Fruit fly (Drosophila melanogaster) whole organism, prepupa: ENCODE measurements around the gene x16.
A peak's percentile ranks its signal among the peaks of the same experiment; 100 is the strongest.

Source experiments
- Blimp-1 ChIP-seq: fragments of 200-800 bp; sonication (Bioruptor generic); optimal IDR thresholded peaks from 3 replicates; lab custom pipeline; 2017; ENCODE audit warnings: missing biosample characterization, missing genetic modification characterization, mild to moderate bottlenecking, moderate library complexity, missing genetic modification reagents
- CG10669 ChIP-seq: fragments of 200-800 bp; sonication (Bioruptor generic); optimal IDR thresholded peaks from 3 replicates; lab custom pipeline; 2018; ENCODE audit warnings: missing biosample characterization, mild to moderate bottlenecking, missing genetic modification characterization, moderate library complexity
- CG11902 ChIP-seq: fragments of 200-800 bp; sonication (Bioruptor generic); optimal IDR thresholded peaks from 3 replicates; lab custom pipeline; 2016; ENCODE audit warnings: missing biosample characterization, missing genetic modification characterization
- CG1621 ChIP-seq: fragments of 200-800 bp; sonication (Bioruptor generic); optimal IDR thresholded peaks from 3 replicates; lab custom pipeline; 2018; ENCODE audit warnings: missing biosample characterization, mild to moderate bottlenecking, missing genetic modification characterization
- CG16779 ChIP-seq: fragments of 200-800 bp; sonication (Bioruptor generic); optimal IDR thresholded peaks from 3 replicates; lab custom pipeline; 2017; ENCODE audit warnings: missing biosample characterization, mild to moderate bottlenecking, missing genetic modification characterization
- CG3032 ChIP-seq: fragments of 200-800 bp; optimal IDR thresholded peaks from 2 replicates; lab custom pipeline; 2019; ENCODE audit warnings: missing biosample characterization, mild to moderate bottlenecking, missing genetic modification characterization, moderate library complexity
- CG32006 ChIP-seq: fragments of 200-800 bp; sonication (Bioruptor generic); optimal IDR thresholded peaks from 3 replicates; lab custom pipeline; 2017; ENCODE audit warnings: missing biosample characterization, mild to moderate bottlenecking, missing genetic modification characterization
- CG34406 ChIP-seq: fragments of 200-800 bp; sonication (Bioruptor generic); optimal IDR thresholded peaks from 3 replicates; lab custom pipeline; 2016; ENCODE audit warnings: missing biosample characterization, missing genetic modification characterization
- CG3919 ChIP-seq: fragments of 200-800 bp; sonication (Bioruptor generic); optimal IDR thresholded peaks from 3 replicates; lab custom pipeline; 2016; ENCODE audit warnings: missing biosample characterization, missing genetic modification characterization
- CG6163 ChIP-seq: fragments of 200-800 bp; sonication (Bioruptor generic); IDR thresholded peaks from 3 replicates; pipeline ENCODE4 v1.3.6; 2022; ENCODE audit warnings: missing biosample characterization, missing genetic modification characterization
- CG6792 ChIP-seq: fragments of 200-800 bp; sonication (Bioruptor generic); optimal IDR thresholded peaks from 3 replicates; lab custom pipeline; 2016; ENCODE audit warnings: missing biosample characterization, missing genetic modification characterization
- CG6808 ChIP-seq: fragments of 200-800 bp; sonication (Bioruptor generic); optimal IDR thresholded peaks from 3 replicates; lab custom pipeline; 2017; ENCODE audit warnings: missing biosample characterization, missing genetic modification characterization, mild to moderate bottlenecking, moderate library complexity, missing genetic modification reagents
- CG7368 ChIP-seq: fragments of 200-800 bp; sonication (Bioruptor generic); optimal IDR thresholded peaks from 3 replicates; lab custom pipeline; 2016; ENCODE audit warnings: missing biosample characterization, missing genetic modification characterization
- CG8119 ChIP-seq: fragments of 200-800 bp; sonication (Bioruptor generic); IDR thresholded peaks from 3 replicates; pipeline ENCODE4 v1.3.6; 2022; ENCODE audit warnings: missing biosample characterization, missing genetic modification characterization
- CG8319 ChIP-seq: fragments of 200-800 bp; sonication (Bioruptor generic); optimal IDR thresholded peaks from 3 replicates; lab custom pipeline; 2016; ENCODE audit warnings: missing biosample characterization, missing genetic modification characterization
- CG9139 ChIP-seq: fragments of 200-800 bp; sonication (Bioruptor generic); optimal IDR thresholded peaks from 3 replicates; lab custom pipeline; 2017; ENCODE audit warnings: missing biosample characterization, mild to moderate bottlenecking, missing genetic modification characterization
- Eip78C ChIP-seq: fragments of 200-800 bp; sonication (Bioruptor generic); peaks from one replicate; lab custom pipeline; 2016; ENCODE audit warnings: missing biosample characterization, missing genetic modification characterization
- Eip93F ChIP-seq: fragments of 200-800 bp; sonication (Bioruptor generic); optimal IDR thresholded peaks from 2 replicates; lab custom pipeline; 2016; ENCODE audit warnings: missing biosample characterization, mild to moderate bottlenecking, missing genetic modification characterization
- Ets21C ChIP-seq: fragments of 200-800 bp; sonication (Bioruptor generic); optimal IDR thresholded peaks from 3 replicates; lab custom pipeline; 2016; ENCODE audit warnings: missing biosample characterization, missing genetic modification characterization
- Ets96B ChIP-seq: fragments of 200-800 bp; optimal IDR thresholded peaks from 2 replicates; lab custom pipeline; 2019; ENCODE audit warnings: missing biosample characterization, mild to moderate bottlenecking, missing genetic modification characterization, moderate library complexity
- Gug ChIP-seq: fragments of 200-800 bp; sonication (Bioruptor generic); IDR thresholded peaks from 2 replicates; pipeline ENCODE4 v1.3.6; 2022; ENCODE audit warnings: missing biosample characterization, missing genetic modification characterization
- Hr39 ChIP-seq: fragments of 200-800 bp; sonication (Bioruptor generic); optimal IDR thresholded peaks from 2 replicates; lab custom pipeline; 2016; ENCODE audit warnings: missing biosample characterization, missing genetic modification characterization
- Lpt ChIP-seq: fragments of 200-800 bp; sonication (Bioruptor generic); optimal IDR thresholded peaks from 3 replicates; lab custom pipeline; 2016; ENCODE audit warnings: missing biosample characterization, missing genetic modification characterization
- Smox ChIP-seq: fragments of 200-800 bp; sonication (Bioruptor generic); optimal IDR thresholded peaks from 3 replicates; lab custom pipeline; 2016; ENCODE audit warnings: missing biosample characterization, missing genetic modification characterization
- Sox14 ChIP-seq: fragments of 200-800 bp; sonication (Bioruptor generic); optimal IDR thresholded peaks from 3 replicates; lab custom pipeline; 2016; ENCODE audit warnings: missing biosample characterization, missing genetic modification characterization
- Sox15 ChIP-seq: fragments of 200-800 bp; sonication (Bioruptor generic); optimal IDR thresholded peaks from 3 replicates; lab custom pipeline; 2016; ENCODE audit warnings: missing biosample characterization, missing genetic modification characterization
- achi ChIP-seq: fragments of 200-800 bp; sonication (Bioruptor generic); optimal IDR thresholded peaks from 3 replicates; lab custom pipeline; 2016; ENCODE audit warnings: missing biosample characterization, missing genetic modification characterization
- cyc ChIP-seq: fragments of 200-800 bp; sonication (Bioruptor generic); optimal IDR thresholded peaks from 3 replicates; lab custom pipeline; 2016; ENCODE audit warnings: missing biosample characterization, missing genetic modification characterization
- dac ChIP-seq: fragments of 200-800 bp; sonication (Bioruptor generic); optimal IDR thresholded peaks from 2 replicates; lab custom pipeline; 2017; ENCODE audit warnings: missing biosample characterization, mild to moderate bottlenecking, missing genetic modification characterization
- eg ChIP-seq: fragments of 200-800 bp; sonication (Bioruptor generic); IDR thresholded peaks from 3 replicates; pipeline ENCODE4 v1.3.6; 2022; ENCODE audit warnings: missing biosample characterization, missing genetic modification characterization
- esn ChIP-seq: fragments of 200-800 bp; sonication (Bioruptor generic); optimal IDR thresholded peaks from 2 replicates; lab custom pipeline; 2016; ENCODE audit warnings: missing biosample characterization, mild to moderate bottlenecking, missing genetic modification characterization, moderate library complexity
- fd59A ChIP-seq: fragments of 200-800 bp; sonication (Bioruptor generic); optimal IDR thresholded peaks from 2 replicates; lab custom pipeline; 2017; ENCODE audit warnings: missing biosample characterization, mild to moderate bottlenecking, missing genetic modification characterization, missing genetic modification reagents
- fkh ChIP-seq: fragments of 200-800 bp; sonication (Bioruptor generic); optimal IDR thresholded peaks from 3 replicates; lab custom pipeline; 2017; ENCODE audit warnings: missing biosample characterization, mild to moderate bottlenecking, missing genetic modification characterization, moderate library complexity
- lz ChIP-seq: fragments of 200-800 bp; sonication (Bioruptor generic); optimal IDR thresholded peaks from 3 replicates; lab custom pipeline; 2016; ENCODE audit warnings: missing biosample characterization, missing genetic modification characterization
- salr ChIP-seq, 2 experiments: fragments of 200-800 bp; sonication (Bioruptor generic); optimal IDR thresholded peaks; 3 replicates each; lab custom pipeline; 2016 to 2018; ENCODE audit warnings: missing biosample characterization in 2 of 2, missing genetic modification characterization in 2 of 2, mild to moderate bottlenecking in 1 of 2
- svp ChIP-seq: fragments of 200-800 bp; sonication (Bioruptor generic); peaks from one replicate; lab custom pipeline; 2016; ENCODE audit warnings: missing biosample characterization, missing genetic modification characterization
- topi ChIP-seq: fragments of 200-800 bp; sonication (Bioruptor generic); optimal IDR thresholded peaks from 3 replicates; lab custom pipeline; 2016; ENCODE audit warnings: missing biosample characterization, missing genetic modification characterization
- vri ChIP-seq: fragments of 200-800 bp; sonication (Bioruptor generic); optimal IDR thresholded peaks from 3 replicates; lab custom pipeline; 2016; ENCODE audit warnings: missing biosample characterization, mild to moderate bottlenecking, missing genetic modification characterization

The x16 gene

DNA sequence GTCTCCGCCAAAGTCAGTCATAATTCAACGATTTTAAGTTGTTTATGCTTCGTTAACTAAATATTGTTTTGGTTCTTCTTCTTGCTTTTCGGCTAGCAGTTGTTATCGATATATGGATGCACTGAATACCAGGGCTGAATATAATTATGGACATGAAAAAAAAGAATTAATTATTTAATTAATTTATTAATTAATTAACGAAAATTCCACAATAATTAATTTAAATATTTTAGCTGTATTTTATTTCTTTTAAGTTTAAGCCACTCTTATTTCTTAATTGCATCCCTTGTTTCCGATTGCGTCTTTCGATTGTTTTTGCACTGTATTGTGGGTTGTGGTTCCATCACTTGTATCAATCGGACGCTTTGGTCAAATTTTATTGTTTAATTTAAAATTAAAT lies 30.1 kb upstream of the x16 start, which contains the start of the genes Gas41 and SA1 (continued):
- peak; percentile 80; the same call in 2 of the 3 replicates for TF ChIP-seq eg
- peak in 1 of 2 experiments; percentile 13 for TF ChIP-seq salr (GFP tag; optimal IDR thresholded peaks at IDR 0.05; lab: Kevin White, UChicago)
- peak; percentile 32 for TF ChIP-seq CG1621 (tag; lab: Kevin White, UChicago)
- peak; percentile 90 for TF ChIP-seq CG3032
- TF ChIP-seq CG34406: no peak
- peak; percentile 80 for TF ChIP-seq Gug (GFP tag; lab: Robert Waterston, UW)
- peak; percentile 81 for TF ChIP-seq CG8119 (GFP tag; lab: Robert Waterston, UW)
- TF ChIP-seq, all 60 proteins: peak for 18

dm6 chr2L:6948540-6948942 lies 28.5 kb upstream of the x16 start, which contains the start of gene ihog:
TSS of gene ihog (minus strand) at chr2L:6948808.
- TF ChIP-seq CG1621 (tag; lab: Kevin White, UChicago) (no peak), fkh (no peak), lz (no peak), Blimp-1 (no peak), salr (GFP tag; optimal IDR thresholded peaks at IDR 0.05; lab: Kevin White, UChicago) (no peak), CG6163 (GFP tag; lab: Robert Waterston, UW) (0 out of 3 replicates have a peak, but pooled peaks have one; percentile 20), Hr39 (GFP tag; lab: Kevin White, UChicago) (peak; percentile 9), CG6808 (GFP tag; lab: Kevin White, UChicago) (no peak), topi (GFP tag; lab: Kevin White, UChicago) (no peak), Ets21C (GFP tag; lab: Kevin White, UChicago) (no peak), Lpt (GFP tag; lab: Kevin White, UChicago) (no peak), Eip93F (GFP tag; lab: Kevin White, UChicago) (no peak), CG32006 (GFP tag; lab: Kevin White, UChicago) (no peak), Sox15 (GFP tag; lab: Kevin White, UChicago) (no peak), vri (GFP tag; lab: Kevin White, UChicago) (no peak), fd59A (no peak), CG7368 (GFP tag; lab: Kevin White, UChicago) (no peak), dac (no peak), CG11902 (GFP tag; lab: Kevin White, UChicago) (no peak), Ets96B (tag; lab: Kevin White, UChicago) (no peak), esn (GFP tag; lab: Kevin White, UChicago) (no peak), CG3919 (no peak), CG9139 (GFP tag; lab: Kevin White, UChicago) (no peak), Gug (GFP tag; lab: Robert Waterston, UW) (no peak), svp (GFP tag; lab: Kevin White, UChicago) (no peak), Sox14 (peak; percentile 34), Eip78C (GFP tag; lab: Kevin White, UChicago) (peak; percentile 80), CG3032 (no peak)
- TF ChIP-seq, all 60 proteins: peak for 4

dm6 chr2L:6945088-6945487 lies 25.1 kb upstream of the x16 start, which contains the start of gene Fgop2:
TSS of gene Fgop2 (minus strand) at chr2L:6945289.
- TF ChIP-seq CG10669 (GFP tag; lab: Kevin White, UChicago): no peak
- TF ChIP-seq Sox14: peak; percentile 40
- TF ChIP-seq achi: peak; percentile 64
- no peak for TF ChIP-seq cyc (GFP tag; lab: Kevin White, UChicago)
- no peak for TF ChIP-seq dac
- TF ChIP-seq CG16779 (tag; lab: Kevin White, UChicago): no peak

- TF ChIP-seq Smox (GFP tag; lab: Kevin White, UChicago) (no peak), Sox14 (no peak), CG6792 (GFP tag; lab: Kevin White, UChicago) (no peak), lz (no peak), CG8319 (GFP tag; lab: Kevin White, UChicago) (no peak), Gug (GFP tag; lab: Robert Waterston, UW) (no peak), cyc (GFP tag; lab: Kevin White, UChicago) (no peak), CG34406 (no peak), CG32006 (GFP tag; lab: Kevin White, UChicago) (no peak)
These were observed 22.7 kb upstream of the x16 start, which contains the start of gene CG18304 for dm6 chr2L:6942714-6943113. TSS of gene CG18304 (minus strand) at chr2L:6942814.
